Worm (Caenorhabditis elegans) whole organism, L1 larva: ENCODE data around the gene gpla-1.

Experiments used
- C16A3.4 ChIP-seq: fragments of 150-350 bp; optimal IDR thresholded peaks from 2 replicates; lab custom pipeline; 2014; ENCODE audit warnings: missing biosample characterization, missing genetic modification characterization
- aly-2 ChIP-seq: fragments of 150-350 bp; optimal IDR thresholded peaks from 2 replicates; lab custom pipeline; 2014; ENCODE audit warnings: missing biosample characterization, missing genetic modification characterization
- ama-1 ChIP-seq: fragments of 150-350 bp; optimal IDR thresholded peaks from 2 replicates; lab custom pipeline; 2014
- ceh-82 ChIP-seq, 3 experiments: fragments of 150-350 bp in 1 of 3; sonication (generic microtip) in 2 of 3; optimal IDR thresholded peaks; 2 replicates each; lab custom pipeline; 2014 to 2017; ENCODE audit warnings: missing biosample characterization in 3 of 3, missing genetic modification characterization in 3 of 3
- dpl-1 ChIP-seq, 3 experiments: fragments of 150-350 bp in 2 of 3; sonication (generic microtip) in 1 of 3; optimal IDR thresholded peaks; 2 replicates each; lab custom pipeline; 2014 to 2017; ENCODE audit warnings: missing biosample characterization in 3 of 3, missing genetic modification characterization in 3 of 3, missing genetic modification reagents in 3 of 3
- nhr-11 ChIP-seq: fragments of 150-350 bp; optimal IDR thresholded peaks from 2 replicates; lab custom pipeline; 2014; ENCODE audit warnings: missing biosample characterization, missing genetic modification characterization
- nhr-237 ChIP-seq: fragments of 150-350 bp; optimal IDR thresholded peaks from 2 replicates; lab custom pipeline; 2014; ENCODE audit warnings: missing biosample characterization, missing genetic modification characterization
- pag-3 ChIP-seq: sonication (generic microtip); optimal IDR thresholded peaks from 2 replicates; lab custom pipeline; 2017; ENCODE audit warnings: missing genetic modification characterization, mild to moderate bottlenecking, missing compliant biosample characterization, antibody characterized with exemption, borderline replicate concordance; ENCODE audit not compliant: insufficient read depth
- pax-3 ChIP-seq: fragments of 200-800 bp; sonication (Bioruptor generic); optimal IDR thresholded peaks from 2 replicates; lab custom pipeline; 2018; ENCODE audit warnings: mild to moderate bottlenecking, missing genetic modification characterization, moderate library complexity, missing compliant biosample characterization
- unc-130 ChIP-seq: fragments of 150-350 bp; optimal IDR thresholded peaks from 2 replicates; lab custom pipeline; 2017; ENCODE audit warnings: missing biosample characterization, missing genetic modification characterization, inconsistent platforms
- unc-98 ChIP-seq: fragments of 200-800 bp; sonication (Bioruptor generic); IDR thresholded peaks from 2 replicates; pipeline ENCODE4 v1.3.6; 2022; ENCODE audit warnings: missing genetic modification characterization, missing compliant biosample characterization
- zag-1 ChIP-seq: fragments of 150-350 bp; optimal IDR thresholded peaks from 2 replicates; lab custom pipeline; 2014; ENCODE audit warnings: missing biosample characterization, missing genetic modification characterization
- zip-4 ChIP-seq: fragments of 200-800 bp; sonication (Bioruptor generic); optimal IDR thresholded peaks from 2 replicates; lab custom pipeline; 2018; ENCODE audit warnings: mild to moderate bottlenecking, missing genetic modification characterization, moderate library complexity, missing compliant biosample characterization
- ztf-11 ChIP-seq, 2 experiments: sonication (generic microtip); optimal IDR thresholded peaks; 2 replicates each; lab custom pipeline; 2016 to 2017; ENCODE audit warnings: missing genetic modification characterization in 2 of 2, missing biosample characterization in 1 of 2, missing compliant biosample characterization in 1 of 2

DNA sequence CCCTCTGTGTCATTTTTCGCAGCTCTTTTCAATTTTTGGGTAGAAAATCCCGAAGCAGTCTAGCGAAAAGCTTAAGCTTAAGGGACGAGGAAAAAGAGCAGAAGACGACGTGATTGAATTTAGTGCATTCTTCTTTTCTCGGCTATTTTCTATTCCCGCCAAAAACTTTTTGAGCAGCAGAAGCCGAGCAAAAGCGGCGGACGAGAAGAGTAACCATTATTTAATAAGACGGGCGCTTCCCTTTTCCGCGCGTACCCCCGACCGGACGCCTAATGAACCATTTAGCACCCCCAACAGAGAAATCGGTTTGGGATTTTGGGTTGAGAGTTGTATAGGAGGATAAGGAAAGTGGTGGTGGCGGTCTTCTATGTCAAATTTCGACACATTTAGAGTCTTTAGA is 16.0 kb upstream of the gpla-1 start:
- TF ChIP-seq ztf-11 (tag; optimal IDR thresholded peaks at IDR 0.05; lab: Kevin White, UChicago) (no peak), nhr-11 (tag; lab: Kevin White, UChicago) (no peak), C16A3.4 (tag; lab: Kevin White, UChicago) (no peak), ama-1 (lab: Kevin White, UChicago) (no peak), pag-3 (no peak), unc-130 (tag; lab: Kevin White, UChicago) (no peak), nhr-237 (tag; lab: Kevin White, UChicago) (no peak), ceh-82 (tag; optimal IDR thresholded peaks at IDR 0.05; lab: Kevin White, UChicago) (no peak), zip-4 (no peak), zag-1 (tag; lab: Kevin White, UChicago) (no peak), unc-98 (no peak), dpl-1 (GFP tag; optimal IDR thresholded peaks at IDR 0.05; lab: Kevin White, UChicago) (no peak), pax-3 (tag; lab: Kevin White, UChicago) (no peak), aly-2 (tag; lab: Kevin White, UChicago) (no peak)
